Worm (Caenorhabditis elegans) whole organism, L4 larva: ENCODE results near the gene sdz-19.

Experiments used
- F10B5.3 ChIP-seq: sonication (generic microtip); optimal IDR thresholded peaks from 2 replicates; lab custom pipeline; 2016; ENCODE audit warnings: mild to moderate bottlenecking, missing genetic modification characterization, missing compliant biosample characterization
- F49E8.2 ChIP-seq: sonication (generic microtip); optimal IDR thresholded peaks from 2 replicates; lab custom pipeline; 2016; ENCODE audit warnings: missing compliant biosample characterization, mild to moderate bottlenecking, missing genetic modification characterization, borderline replicate concordance
- R02D3.7 ChIP-seq: fragments of 150-350 bp; sonication (generic microtip); optimal IDR thresholded peaks from 3 replicates; lab custom pipeline; 2014; ENCODE audit warnings: missing biosample characterization, missing genetic modification characterization
- T20F7.1 ChIP-seq: fragments of 200-800 bp; sonication (Bioruptor generic); optimal IDR thresholded peaks from 2 replicates; lab custom pipeline; 2018; ENCODE audit warnings: mild to moderate bottlenecking, missing genetic modification characterization, missing compliant biosample characterization
- T26A8.4 ChIP-seq: fragments of 200-800 bp; sonication (Bioruptor generic); IDR thresholded peaks from 2 replicates; pipeline ENCODE4 v1.3.6; 2022; ENCODE audit warnings: missing genetic modification characterization, missing compliant biosample characterization
- Y48G9A.11 ChIP-seq: fragments of 200-800 bp; sonication (Bioruptor generic); IDR thresholded peaks from 2 replicates; pipeline ENCODE4 v1.3.6; 2022; ENCODE audit warnings: missing genetic modification reagents, missing genetic modification characterization, missing compliant biosample characterization
- Y5F2A.4 ChIP-seq: fragments of 200-800 bp; sonication (Bioruptor generic); optimal IDR thresholded peaks from 2 replicates; lab custom pipeline; 2018; ENCODE audit warnings: mild to moderate bottlenecking, missing genetic modification characterization, missing compliant biosample characterization
- ZK546.5 ChIP-seq, 2 experiments: sonication (generic microtip); optimal IDR thresholded peaks; 2 replicates each; lab custom pipeline; 2017; ENCODE audit warnings: missing biosample characterization in 2 of 2, missing genetic modification characterization in 2 of 2
- aly-2 ChIP-seq: sonication (generic microtip); optimal IDR thresholded peaks from 2 replicates; lab custom pipeline; 2018; ENCODE audit warnings: missing biosample characterization, missing genetic modification characterization
- ama-1 ChIP-seq: fragments of 150-350 bp; optimal IDR thresholded peaks from 2 replicates; lab custom pipeline; 2014; ENCODE audit warnings: inconsistent platforms, mixed read lengths
- attf-4 ChIP-seq: sonication (generic microtip); optimal IDR thresholded peaks from 3 replicates; lab custom pipeline; 2017; ENCODE audit warnings: missing biosample characterization, missing genetic modification characterization
- ceh-28 ChIP-seq: fragments of 150-350 bp; optimal IDR thresholded peaks from 2 replicates; lab custom pipeline; 2014; ENCODE audit warnings: missing biosample characterization, missing genetic modification reagents, missing genetic modification characterization
- ceh-32 ChIP-seq: sonication (generic microtip); optimal IDR thresholded peaks from 2 replicates; lab custom pipeline; 2016; ENCODE audit warnings: mild to moderate bottlenecking, missing genetic modification characterization, missing compliant biosample characterization; ENCODE audit not compliant: poor library complexity
- ceh-62 ChIP-seq: sonication (generic microtip); optimal IDR thresholded peaks from 2 replicates; lab custom pipeline; 2017; ENCODE audit warnings: missing biosample characterization, missing genetic modification characterization
- cey-2 ChIP-seq: sonication (generic microtip); optimal IDR thresholded peaks from 3 replicates; lab custom pipeline; 2017; ENCODE audit warnings: missing genetic modification characterization, mild to moderate bottlenecking, missing compliant biosample characterization, antibody characterized with exemption, borderline replicate concordance; ENCODE audit not compliant: insufficient read depth
- ctbp-1 ChIP-seq: fragments of 200-800 bp; sonication (Bioruptor generic); IDR thresholded peaks from 2 replicates; pipeline ENCODE4 v1.3.6; 2022; ENCODE audit warnings: missing genetic modification reagents, missing genetic modification characterization, missing compliant biosample characterization
- daf-8 ChIP-seq: fragments of 200-800 bp; sonication (Bioruptor generic); IDR thresholded peaks from 2 replicates; pipeline ENCODE4 v1.3.6; 2022; ENCODE audit warnings: missing genetic modification characterization, missing compliant biosample characterization
- dmd-6 ChIP-seq: fragments of 200-800 bp; sonication (Bioruptor generic); IDR thresholded peaks from 2 replicates; pipeline ENCODE4 v1.3.6; 2022; ENCODE audit warnings: missing genetic modification reagents, missing genetic modification characterization, missing compliant biosample characterization
- dpl-1 ChIP-seq: fragments of 150-350 bp; optimal IDR thresholded peaks from 2 replicates; lab custom pipeline; 2014; ENCODE audit warnings: missing biosample characterization, missing genetic modification reagents, missing genetic modification characterization
- dve-1 ChIP-seq: sonication (generic microtip); optimal IDR thresholded peaks from 2 replicates; lab custom pipeline; 2017; ENCODE audit warnings: antibody characterized with exemption, mild to moderate bottlenecking, missing genetic modification characterization, missing compliant biosample characterization; ENCODE audit not compliant: insufficient read depth
- fkh-10 ChIP-seq: fragments of 150-350 bp; optimal IDR thresholded peaks from 2 replicates; lab custom pipeline; 2014; ENCODE audit warnings: missing biosample characterization, missing genetic modification reagents, missing genetic modification characterization
- fos-1 ChIP-seq: fragments of 150-350 bp; optimal IDR thresholded peaks from 2 replicates; lab custom pipeline; 2014; ENCODE audit warnings: missing biosample characterization, missing genetic modification characterization
- hif-1 ChIP-seq, 2 experiments: sonication (generic microtip); optimal IDR thresholded peaks; 2 replicates each; lab custom pipeline; 2016 to 2017; ENCODE audit warnings: missing compliant biosample characterization in 2 of 2, missing genetic modification characterization in 2 of 2, missing genetic modification reagents in 2 of 2, missing genotype in 2 of 2, mild to moderate bottlenecking in 1 of 2
- hlh-11 ChIP-seq: fragments of 200-800 bp; sonication (Bioruptor generic); optimal IDR thresholded peaks from 2 replicates; lab custom pipeline; 2018; ENCODE audit warnings: mild to moderate bottlenecking, missing genetic modification characterization, missing compliant biosample characterization
- jun-1 ChIP-seq: fragments of 150-350 bp; optimal IDR thresholded peaks from 2 replicates; lab custom pipeline; 2014; ENCODE audit warnings: missing biosample characterization, missing genetic modification reagents, missing genetic modification characterization
- lim-7 ChIP-seq: fragments of 200-800 bp; sonication (Bioruptor generic); IDR thresholded peaks from 2 replicates; pipeline ENCODE4 v1.3.6; 2022; ENCODE audit warnings: missing genetic modification characterization, missing compliant biosample characterization
- lin-1 ChIP-seq: fragments of 200-800 bp; sonication (Bioruptor generic); IDR thresholded peaks from 2 replicates; pipeline ENCODE4 v1.3.6; 2022; ENCODE audit warnings: missing genetic modification reagents, missing genetic modification characterization, missing compliant biosample characterization
- lin-13 ChIP-seq: fragments of 150-350 bp; optimal IDR thresholded peaks from 2 replicates; lab custom pipeline; 2014; ENCODE audit warnings: missing biosample characterization, missing genetic modification reagents, missing genetic modification characterization
- lin-38 ChIP-seq: fragments of 200-800 bp; sonication (Bioruptor generic); IDR thresholded peaks from 2 replicates; pipeline ENCODE4 v1.3.6; 2022; ENCODE audit warnings: missing genetic modification reagents, missing genetic modification characterization, missing compliant biosample characterization
- lin-39 ChIP-seq: fragments of 150-350 bp; optimal IDR thresholded peaks from 2 replicates; lab custom pipeline; 2014; ENCODE audit warnings: missing biosample characterization, missing genetic modification reagents, missing genetic modification characterization
- lsy-2 ChIP-seq, 2 experiments: fragments of 150-350 bp in 1 of 2; sonication (generic microtip) in 1 of 2; optimal IDR thresholded peaks; 2 replicates each; lab custom pipeline; 2014 to 2017; ENCODE audit warnings: missing biosample characterization in 2 of 2, missing genetic modification characterization in 2 of 2
- madf-5 ChIP-seq, 2 experiments: fragments of 200-800 bp; sonication (Bioruptor generic); IDR thresholded peaks; 2 replicates each; pipeline ENCODE4 v1.3.6; 2022; ENCODE audit warnings: missing compliant biosample characterization in 2 of 2, missing genetic modification characterization in 2 of 2
- mdl-1 ChIP-seq, 2 experiments: fragments of 150-350 bp in 1 of 2; sonication (generic microtip) in 1 of 2; optimal IDR thresholded peaks; 2 replicates each; lab custom pipeline; 2014 to 2017; ENCODE audit warnings: missing biosample characterization in 2 of 2, missing genetic modification characterization in 2 of 2
- mep-1 ChIP-seq: fragments of 150-350 bp; sonication (generic microtip); optimal IDR thresholded peaks from 3 replicates; lab custom pipeline; 2014; ENCODE audit warnings: missing biosample characterization, missing genetic modification characterization
- nhr-102 ChIP-seq: sonication (generic microtip); optimal IDR thresholded peaks from 2 replicates; lab custom pipeline; 2016; ENCODE audit warnings: mild to moderate bottlenecking, missing genetic modification characterization, moderate library complexity, missing compliant biosample characterization
- nhr-28 ChIP-seq: fragments of 150-350 bp; optimal IDR thresholded peaks from 2 replicates; lab custom pipeline; 2014; ENCODE audit warnings: missing biosample characterization, missing genetic modification characterization
- nhr-41 ChIP-seq: fragments of 200-800 bp; sonication (Bioruptor generic); IDR thresholded peaks from 2 replicates; pipeline ENCODE4 v1.3.6; 2022; ENCODE audit warnings: missing genetic modification reagents, missing genetic modification characterization, missing compliant biosample characterization
- nhr-48 ChIP-seq: sonication (generic microtip); optimal IDR thresholded peaks from 2 replicates; lab custom pipeline; 2016; ENCODE audit warnings: mild to moderate bottlenecking, missing genetic modification characterization, missing compliant biosample characterization
- pha-4 ChIP-seq, 2 experiments: fragments of 150-350 bp in 1 of 2; fragments of 200-800 bp in 1 of 2; sonication (Bioruptor generic) in 1 of 2; IDR thresholded peaks in 1 of 2; optimal IDR thresholded peaks in 1 of 2; 2 replicates each; pipeline versions ENCODE4 v1.3.6 to Lab custom; 2014 to 2022; ENCODE audit warnings: missing genetic modification characterization in 2 of 2, missing genetic modification reagents in 2 of 2, missing biosample characterization in 1 of 2, missing compliant biosample characterization in 1 of 2
- saeg-2 ChIP-seq: fragments of 200-800 bp; sonication (Bioruptor generic); IDR thresholded peaks from 2 replicates; pipeline ENCODE4 v1.3.6; 2022; ENCODE audit warnings: missing genetic modification reagents, missing genetic modification characterization, missing compliant biosample characterization
- sdz-12 ChIP-seq: fragments of 200-800 bp; sonication (Bioruptor generic); optimal IDR thresholded peaks from 2 replicates; lab custom pipeline; 2018; ENCODE audit warnings: mild to moderate bottlenecking, missing genetic modification characterization, missing compliant biosample characterization
- set-16 ChIP-seq: fragments of 200-800 bp; sonication (Bioruptor generic); IDR thresholded peaks from 2 replicates; pipeline ENCODE4 v1.3.6; 2022; ENCODE audit warnings: missing genetic modification reagents, missing genetic modification characterization, missing compliant biosample characterization
- skn-1 ChIP-seq: fragments of 150-350 bp; optimal IDR thresholded peaks from 2 replicates; lab custom pipeline; 2014; ENCODE audit warnings: missing biosample characterization, missing genetic modification characterization
- snpc-1.2 ChIP-seq: fragments of 200-800 bp; sonication (Bioruptor generic); IDR thresholded peaks from 2 replicates; pipeline ENCODE4 v1.3.6; 2022; ENCODE audit warnings: missing genetic modification reagents, missing genetic modification characterization, missing compliant biosample characterization
- snpc-4 ChIP-seq: fragments of 150-350 bp; optimal IDR thresholded peaks from 2 replicates; lab custom pipeline; 2014; ENCODE audit warnings: missing biosample characterization, missing genetic modification characterization
- spr-1 ChIP-seq: sonication (generic microtip); optimal IDR thresholded peaks from 2 replicates; lab custom pipeline; 2016; ENCODE audit warnings: mild to moderate bottlenecking, missing genetic modification characterization, missing compliant biosample characterization
- spr-3 ChIP-seq: fragments of 200-800 bp; sonication (Bioruptor generic); optimal IDR thresholded peaks from 2 replicates; lab custom pipeline; 2018; ENCODE audit warnings: mild to moderate bottlenecking, missing genetic modification characterization, missing compliant biosample characterization
- tag-97 ChIP-seq: fragments of 200-800 bp; sonication (Bioruptor generic); IDR thresholded peaks from 2 replicates; pipeline ENCODE4 v1.3.6; 2022; ENCODE audit warnings: missing genetic modification characterization, missing compliant biosample characterization
- tra-1 ChIP-seq: fragments of 200-800 bp; sonication (Bioruptor generic); IDR thresholded peaks from 2 replicates; pipeline ENCODE4 v1.3.6; 2022; ENCODE audit warnings: missing genetic modification reagents, missing genetic modification characterization, missing compliant biosample characterization
- unc-130 ChIP-seq: sonication (generic microtip); optimal IDR thresholded peaks from 2 replicates; lab custom pipeline; 2016; ENCODE audit warnings: missing genetic modification reagents, missing genetic modification characterization, missing compliant biosample characterization
- zag-1 ChIP-seq: fragments of 150-350 bp; optimal IDR thresholded peaks from 2 replicates; lab custom pipeline; 2014; ENCODE audit warnings: missing biosample characterization, missing genetic modification characterization

sdz-19 gene

DNA sequence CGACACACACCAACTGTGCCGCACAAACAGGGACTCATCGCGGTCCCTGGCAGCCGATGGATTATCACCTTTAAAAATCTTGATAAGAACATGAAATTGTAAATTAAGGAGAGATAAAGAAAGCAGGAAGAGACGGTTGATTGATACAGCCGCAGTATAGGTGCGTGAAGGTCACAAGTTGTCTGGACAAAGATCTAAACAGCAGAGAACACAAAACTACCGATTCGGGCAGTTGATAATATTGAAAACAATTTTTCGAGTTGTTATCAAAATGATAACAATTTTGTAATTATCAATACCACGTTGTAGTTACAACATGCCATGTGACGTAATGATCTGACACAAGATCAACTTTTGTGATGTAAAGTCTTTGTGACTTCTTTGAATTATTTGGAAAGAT lies 2.4 kb downstream of the sdz-19 start (continued):
- TF ChIP-seq Y5F2A.4 (GFP tag; lab: Kevin White, UChicago): no peak
- TF ChIP-seq tag-97 (GFP tag; lab: Robert Waterston, UW): no peak
- TF ChIP-seq ceh-32 (tag; lab: Kevin White, UChicago): no peak
- no peak for TF ChIP-seq fos-1 (tag; lab: Kevin White, UChicago)
- peak; percentile 98 for TF ChIP-seq nhr-102 (tag; lab: Kevin White, UChicago)
- TF ChIP-seq ctbp-1: no peak
- TF ChIP-seq hlh-11 (tag; lab: Kevin White, UChicago): peak; percentile 97
- peak; percentile 98 for TF ChIP-seq dve-1
- peak; percentile 56; the same call in 1 of the 2 replicates for TF ChIP-seq saeg-2 (GFP tag; lab: Robert Waterston, UW)
- TF ChIP-seq lin-13 (GFP tag; lab: Kevin White, UChicago): no peak
- TF ChIP-seq tra-1 (GFP tag; lab: Robert Waterston, UW): peak; percentile 89
- TF ChIP-seq F10B5.3 (tag; lab: Kevin White, UChicago): no peak
- no peak for TF ChIP-seq attf-4 (tag; lab: Kevin White, UChicago)
- TF ChIP-seq zag-1 (tag; lab: Kevin White, UChicago): no peak
- TF ChIP-seq skn-1 (tag; lab: Kevin White, UChicago): no peak
- TF ChIP-seq lim-7 (GFP tag; lab: Robert Waterston, UW): no peak
- no peak for TF ChIP-seq snpc-4
- TF ChIP-seq nhr-28 (tag; lab: Kevin White, UChicago): peak; percentile 99
- peak; percentile 62; the same call in 1 of the 2 replicates for TF ChIP-seq T26A8.4 (GFP tag; lab: Robert Waterston, UW)
- no peak for TF ChIP-seq ama-1 (lab: Kevin White, UChicago)
- TF ChIP-seq nhr-41: no peak
- no peak for TF ChIP-seq Y48G9A.11 (GFP tag; lab: Robert Waterston, UW)
- TF ChIP-seq jun-1: peak; percentile 24
- peak; percentile 94 for TF ChIP-seq nhr-48 (tag; lab: Kevin White, UChicago)
- no peak for TF ChIP-seq sdz-12
- no peak for TF ChIP-seq unc-130 (GFP tag; lab: Kevin White, UChicago)
- peak; percentile 78 for TF ChIP-seq lin-1 (GFP tag; lab: Robert Waterston, UW)
- no peak for TF ChIP-seq F49E8.2 (tag; lab: Kevin White, UChicago)
- TF ChIP-seq ceh-62: no peak
- peak; percentile 61 for TF ChIP-seq T20F7.1 (GFP tag; lab: Kevin White, UChicago)
- peak; percentile 98 for TF ChIP-seq dmd-6
- TF ChIP-seq mep-1 (tag; lab: Kevin White, UChicago): peak; percentile 82
- no peak for TF ChIP-seq ZK546.5 (tag; optimal IDR thresholded peaks at IDR 0.05; lab: Kevin White, UChicago)
- no peak for TF ChIP-seq lin-38
- TF ChIP-seq dpl-1 (GFP tag; lab: Kevin White, UChicago): peak; percentile 54
- no peak for TF ChIP-seq spr-1 (tag; lab: Kevin White, UChicago)
- no peak for TF ChIP-seq daf-8 (GFP tag; lab: Robert Waterston, UW)
- TF ChIP-seq lsy-2 (tag; optimal IDR thresholded peaks at IDR 0.05; lab: Kevin White, UChicago): peak in 1 of 2 experiments; percentile 83
- no peak for TF ChIP-seq R02D3.7 (tag; lab: Kevin White, UChicago)
- TF ChIP-seq snpc-1.2 (GFP tag; lab: Robert Waterston, UW): no peak
- TF ChIP-seq pha-4 (GFP tag; IDR thresholded peaks at IDR 0.05; lab: Robert Waterston, UW): peak; percentile 51; the same call in 1 of the 2 replicates
- TF ChIP-seq pha-4 (tag; optimal IDR thresholded peaks at IDR 0.05; lab: Kevin White, UChicago): no peak
- TF ChIP-seq fkh-10 (GFP tag; lab: Kevin White, UChicago): no peak
- peak in 1 of 2 experiments; percentile 41 for TF ChIP-seq hif-1 (tag; optimal IDR thresholded peaks at IDR 0.05; lab: Kevin White, UChicago)
- no peak for TF ChIP-seq madf-5 (GFP tag; IDR thresholded peaks at IDR 0.05; lab: Robert Waterston, UW)
- peak; percentile 91 for TF ChIP-seq cey-2 (tag; lab: Kevin White, UChicago)
- TF ChIP-seq spr-3 (GFP tag; lab: Kevin White, UChicago): no peak
- TF ChIP-seq mdl-1 (tag; optimal IDR thresholded peaks at IDR 0.05; lab: Kevin White, UChicago): peak in 1 of 2 experiments; percentile 91
- no peak for TF ChIP-seq set-16 (GFP tag; lab: Robert Waterston, UW)
- TF ChIP-seq ceh-28 (tag; lab: Kevin White, UChicago): no peak
- no peak for TF ChIP-seq lin-39 (tag; lab: Kevin White, UChicago)
- no peak for TF ChIP-seq aly-2
